Fruit fly (Drosophila melanogaster): ENCODE results near the gene Cph.
A peak's percentile ranks its signal among the peaks of the same experiment; 100 is the strongest.

Gene Cph

dm6 chrX:7284964-7285363 is 147.4 kb downstream of the Cph start (continued):
- TF ChIP-seq Dref (GFP tag; IDR thresholded peaks at IDR 0.05) (peak; percentile 58), Xbp1 (GFP tag; optimal IDR thresholded peaks at IDR 0.05) (no peak), CG10959 (GFP tag; IDR thresholded peaks at IDR 0.05) (no peak), inv (GFP tag; IDR thresholded peaks at IDR 0.05; ENCODE audit: partially characterized antibody) (0 out of 2 replicates have a peak, but pooled peaks have one; percentile 36), Dbx (GFP tag; IDR thresholded peaks at IDR 0.05) (no peak), Atf-2 (GFP tag; optimal IDR thresholded peaks at IDR 0.05) (no peak), Dek (tag; optimal IDR thresholded peaks at IDR 0.05) (no peak), tna (GFP tag; IDR thresholded peaks at IDR 0.05; ENCODE audit: partially characterized antibody) (peak; percentile 56), Vsx1 (GFP tag; optimal IDR thresholded peaks at IDR 0.05) (no peak), CG3838 (GFP tag; optimal IDR thresholded peaks at IDR 0.05) (no peak), Hsf (GFP tag; optimal IDR thresholded peaks at IDR 0.05) (no peak), Hr78 (GFP tag; optimal IDR thresholded peaks at IDR 0.05) (no peak), CG10274 (GFP tag; optimal IDR thresholded peaks at IDR 0.05) (no peak), MTF-1 (GFP tag; optimal IDR thresholded peaks at IDR 0.05; ENCODE audit: borderline replicate concordance) (no peak), Ptx1 (GFP tag; IDR thresholded peaks at IDR 0.05) (no peak), CG8281 (tag; optimal IDR thresholded peaks at IDR 0.05) (no peak), dmrt99B (tag; optimal IDR thresholded peaks at IDR 0.05) (no peak), CG4707 (GFP tag; optimal IDR thresholded peaks at IDR 0.05) (no peak), CG3847 (GFP tag; IDR thresholded peaks at IDR 0.05) (no peak), Bgb (GFP tag; IDR thresholded peaks at IDR 0.05; ENCODE audit: partially characterized antibody) (peak; percentile 43; the same call in 1 of the 2 replicates), Hey (tag; optimal IDR thresholded peaks at IDR 0.05) (no peak), vnd (GFP tag; IDR thresholded peaks at IDR 0.05; ENCODE audit: partially characterized antibody) (0 out of 3 replicates have a peak, but pooled peaks have one; percentile 30), nerfin-2 (GFP tag; IDR thresholded peaks at IDR 0.05; ENCODE audit: partially characterized antibody) (peak; percentile 65; the same call in 1 of the 2 replicates), sqz (GFP tag; optimal IDR thresholded peaks at IDR 0.05) (no peak), ind (GFP tag; optimal IDR thresholded peaks at IDR 0.05) (no peak), eve (GFP tag; optimal IDR thresholded peaks at IDR 0.05) (no peak), BEAF-32 (GFP tag; optimal IDR thresholded peaks at IDR 0.05) (peak; percentile 4), tup (GFP tag; optimal IDR thresholded peaks at IDR 0.05) (no peak), ewg (GFP tag; optimal IDR thresholded peaks at IDR 0.05) (no peak), CG7786 (GFP tag; optimal IDR thresholded peaks at IDR 0.05) (no peak), Sry-δ (GFP tag; optimal IDR thresholded peaks at IDR 0.05) (peak; percentile 16), Hand (GFP tag; optimal IDR thresholded peaks at IDR 0.05) (no peak), ato (GFP tag; IDR thresholded peaks at IDR 0.05; ENCODE audit: partially characterized antibody) (0 out of 2 replicates have a peak, but pooled peaks have one; percentile 24), sens (GFP tag) (peak; percentile 66), CG14667 (GFP tag; IDR thresholded peaks at IDR 0.05) (no peak), CG12104 (GFP tag; optimal IDR thresholded peaks at IDR 0.05) (no peak), CG2129 (GFP tag; IDR thresholded peaks at IDR 0.05; ENCODE audit: partially characterized antibody) (no peak), Asciz (GFP tag; optimal IDR thresholded peaks at IDR 0.05) (no peak), Poxn (GFP tag; IDR thresholded peaks at IDR 0.05) (no peak), CG12391 (tag; optimal IDR thresholded peaks at IDR 0.05) (no peak), mld (GFP tag; IDR thresholded peaks at IDR 0.05; ENCODE audit: partially characterized antibody) (no peak), CG13123 (GFP tag; optimal IDR thresholded peaks at IDR 0.05) (no peak), Lpt (GFP tag; optimal IDR thresholded peaks at IDR 0.05) (no peak), prd (optimal IDR thresholded peaks at IDR 0.05) (no peak), prd (GFP tag; IDR thresholded peaks at IDR 0.05) (no peak), Antp (GFP tag; optimal IDR thresholded peaks at IDR 0.05) (no peak), CG10209 (GFP tag; optimal IDR thresholded peaks at IDR 0.05) (no peak), usp (GFP tag; optimal IDR thresholded peaks at IDR 0.05) (no peak), unc-4 (GFP tag; IDR thresholded peaks at IDR 0.05; ENCODE audit: partially characterized antibody) (peak; percentile 23; the same call in 1 of the 2 replicates), bsh (GFP tag; optimal IDR thresholded peaks at IDR 0.05) (no peak)
